Fruit fly (Drosophila melanogaster): ENCODE results near the gene CG11555.

Gene CG11555

dm6 chr2L:250507-251215, 23.0 kb upstream of the CG11555 start, which contains the start of gene kis (continued):
- peak; percentile 98 for TF ChIP-seq bbx (GFP tag; IDR thresholded peaks at IDR 0.05; ENCODE audit: partially characterized antibody)
- peak in 1 of 2 experiments; percentile 24 for TF ChIP-seq chif (GFP tag; optimal IDR thresholded peaks at IDR 0.05)
- peak; percentile 22 for TF ChIP-seq D19A (tag; optimal IDR thresholded peaks at IDR 0.05)
- TF ChIP-seq HmgZ (tag; optimal IDR thresholded peaks at IDR 0.05): peak; percentile 81
- TF ChIP-seq dmrt99B (tag; optimal IDR thresholded peaks at IDR 0.05): no peak
- TF ChIP-seq CG3838 (GFP tag; optimal IDR thresholded peaks at IDR 0.05): peak; percentile 4
- TF ChIP-seq CG13775 (GFP tag; optimal IDR thresholded peaks at IDR 0.05): peak; percentile 21
- TF ChIP-seq CG9797 (GFP tag; optimal IDR thresholded peaks at IDR 0.05): peak; percentile 69
- no peak for TF ChIP-seq sc (optimal IDR thresholded peaks at IDR 0.05)
- no peak for TF ChIP-seq sc (GFP tag; optimal IDR thresholded peaks at IDR 0.05)
- TF ChIP-seq CG8290 (GFP tag; optimal IDR thresholded peaks at IDR 0.05): peak; percentile 49
- TF ChIP-seq CG8290 (tag; optimal IDR thresholded peaks at IDR 0.05): peak in 1 of 2 experiments; percentile 60
- peak; percentile 14 for TF ChIP-seq CG10654 (GFP tag; optimal IDR thresholded peaks at IDR 0.05)
- TF ChIP-seq CG10462 (GFP tag; optimal IDR thresholded peaks at IDR 0.05): no peak
- TF ChIP-seq GATAe (GFP tag; conservative IDR thresholded peaks at IDR 0.05): no peak
- peak; percentile 36 for TF ChIP-seq cwo (GFP tag; optimal IDR thresholded peaks at IDR 0.05)
- TF ChIP-seq CG17612 (GFP tag; IDR thresholded peaks at IDR 0.05): no peak
- TF ChIP-seq pzg (GFP tag; optimal IDR thresholded peaks at IDR 0.05): peak; percentile 95
- no peak for TF ChIP-seq ap (GFP tag; IDR thresholded peaks at IDR 0.05)
- TF ChIP-seq C15 (GFP tag; IDR thresholded peaks at IDR 0.05): no peak
- TF ChIP-seq CG6813 (GFP tag; optimal IDR thresholded peaks at IDR 0.05): no peak
- no peak for TF ChIP-seq BtbVII (GFP tag; optimal IDR thresholded peaks at IDR 0.05)
- peak; percentile 68 for TF ChIP-seq CG2712 (tag; optimal IDR thresholded peaks at IDR 0.05)
- peak; percentile 34; the same call in 1 of the 3 replicates for TF ChIP-seq ci (GFP tag; IDR thresholded peaks at IDR 0.05)
- no peak for TF ChIP-seq CG18619 (GFP tag; optimal IDR thresholded peaks at IDR 0.05)
- TF ChIP-seq CG11723 (GFP tag; optimal IDR thresholded peaks at IDR 0.05): no peak
- no peak for TF ChIP-seq CG18764 (GFP tag; optimal IDR thresholded peaks at IDR 0.05)
- no peak for TF ChIP-seq CG7786 (GFP tag; optimal IDR thresholded peaks at IDR 0.05)
- TF ChIP-seq CG15514 (GFP tag; optimal IDR thresholded peaks at IDR 0.05): peak; percentile 68
- TF ChIP-seq CG7372 (GFP tag; IDR thresholded peaks at IDR 0.05): no peak
- TF ChIP-seq Hey (tag; optimal IDR thresholded peaks at IDR 0.05): no peak
- TF ChIP-seq kay (GFP tag; optimal IDR thresholded peaks at IDR 0.05): no peak
- no peak for TF ChIP-seq CG9609 (GFP tag; optimal IDR thresholded peaks at IDR 0.05)
- no peak for TF ChIP-seq CG31441 (GFP tag; IDR thresholded peaks at IDR 0.05)
- peak; percentile 69 for TF ChIP-seq scrt (GFP tag; optimal IDR thresholded peaks at IDR 0.05)
- no peak for TF ChIP-seq Tbp (GFP tag; optimal IDR thresholded peaks at IDR 0.05)
- TF ChIP-seq da (GFP tag; optimal IDR thresholded peaks at IDR 0.05): no peak
- no peak for TF ChIP-seq CG1024 (GFP tag; IDR thresholded peaks at IDR 0.05)
- peak; percentile 39 for TF ChIP-seq grau (tag; optimal IDR thresholded peaks at IDR 0.05)
- TF ChIP-seq crc (GFP tag; optimal IDR thresholded peaks at IDR 0.05): no peak
- TF ChIP-seq bcd (GFP tag; optimal IDR thresholded peaks at IDR 0.05): peak; percentile 23
- no peak for TF ChIP-seq prd (optimal IDR thresholded peaks at IDR 0.05)
- TF ChIP-seq prd (GFP tag; IDR thresholded peaks at IDR 0.05): peak; percentile 49; the same call in 2 of the 3 replicates
- no peak for TF ChIP-seq CG6765 (GFP tag; optimal IDR thresholded peaks at IDR 0.05)
- peak; percentile 39; the same call in 2 of the 3 replicates for TF ChIP-seq zfh1 (GFP tag; IDR thresholded peaks at IDR 0.05)
- no peak for TF ChIP-seq bowl (GFP tag; IDR thresholded peaks at IDR 0.05)
- TF ChIP-seq shn (GFP tag; optimal IDR thresholded peaks at IDR 0.05): peak; percentile 31
- peak; percentile 50 for TF ChIP-seq ERR (GFP tag; optimal IDR thresholded peaks at IDR 0.05)
- TF ChIP-seq stc (GFP tag; IDR thresholded peaks at IDR 0.05): no peak
- TF ChIP-seq CG10366 (GFP tag; IDR thresholded peaks at IDR 0.05): peak; percentile 20; the same call in 1 of the 2 replicates
- peak; percentile 90 for TF ChIP-seq Dref (GFP tag; IDR thresholded peaks at IDR 0.05)
